Worm (Caenorhabditis elegans) whole organism, L1 larva: ENCODE data around the gene fbxa-141.

Experiments
- C04F5.9 ChIP-seq: sonication (generic microtip); optimal IDR thresholded peaks from 2 replicates; lab custom pipeline; 2016; ENCODE audit warnings: missing genetic modification characterization, missing compliant biosample characterization
- C16A3.4 ChIP-seq: fragments of 150-350 bp; optimal IDR thresholded peaks from 2 replicates; lab custom pipeline; 2014; ENCODE audit warnings: missing biosample characterization, missing genetic modification characterization
- aha-1 ChIP-seq: fragments of 150-350 bp; optimal IDR thresholded peaks from 2 replicates; lab custom pipeline; 2014; ENCODE audit warnings: missing biosample characterization, missing genetic modification characterization
- alr-1 ChIP-seq: fragments of 200-800 bp; sonication (Bioruptor generic); optimal IDR thresholded peaks from 2 replicates; lab custom pipeline; 2018; ENCODE audit warnings: borderline replicate concordance, mild to moderate bottlenecking, missing genetic modification characterization, missing compliant biosample characterization
- blmp-1 ChIP-seq: fragments of 150-350 bp; optimal IDR thresholded peaks from 2 replicates; lab custom pipeline; 2014; ENCODE audit warnings: missing biosample characterization, missing genetic modification characterization
- ceh-82 ChIP-seq, 3 experiments: fragments of 150-350 bp in 1 of 3; sonication (generic microtip) in 2 of 3; optimal IDR thresholded peaks; 2 replicates each; lab custom pipeline; 2014 to 2017; ENCODE audit warnings: missing biosample characterization in 3 of 3, missing genetic modification characterization in 3 of 3
- ces-1 ChIP-seq: fragments of 150-350 bp; optimal IDR thresholded peaks from 2 replicates; lab custom pipeline; 2014; ENCODE audit warnings: missing biosample characterization, missing genetic modification reagents, missing genetic modification characterization
- dpl-1 ChIP-seq, 3 experiments: fragments of 150-350 bp in 2 of 3; sonication (generic microtip) in 1 of 3; optimal IDR thresholded peaks; 2 replicates each; lab custom pipeline; 2014 to 2017; ENCODE audit warnings: missing biosample characterization in 3 of 3, missing genetic modification characterization in 3 of 3, missing genetic modification reagents in 3 of 3
- dsc-1 ChIP-seq: sonication (generic microtip); optimal IDR thresholded peaks from 2 replicates; lab custom pipeline; 2016; ENCODE audit warnings: mild to moderate bottlenecking, missing genetic modification characterization, missing compliant biosample characterization
- efl-1 ChIP-seq, 4 experiments: fragments of 150-350 bp; optimal IDR thresholded peaks in 3 of 4; peaks in 1 of 4; 1 replicate in 1 of 4; 2 replicates in 3 of 4; lab custom pipeline; 2014; ENCODE audit warnings: missing biosample characterization in 2 of 4, missing genetic modification characterization in 2 of 4, missing genetic modification reagents in 2 of 4
- efl-3 ChIP-seq: fragments of 200-800 bp; sonication (Bioruptor generic); optimal IDR thresholded peaks from 2 replicates; lab custom pipeline; 2018; ENCODE audit warnings: mild to moderate bottlenecking, missing genetic modification characterization, missing compliant biosample characterization
- egl-27 ChIP-seq, 2 experiments: fragments of 150-350 bp in 1 of 2; sonication (generic microtip); optimal IDR thresholded peaks; 3 replicates each; lab custom pipeline; 2017 to 2018; ENCODE audit warnings: missing biosample characterization in 2 of 2, missing genetic modification characterization in 2 of 2, missing genetic modification reagents in 2 of 2
- elt-3 ChIP-seq, 6 experiments: fragments of 150-350 bp in 1 of 6; sonication (generic microtip); optimal IDR thresholded peaks; 2 replicates each; lab custom pipeline; 2017 to 2018; ENCODE audit warnings: missing biosample characterization in 6 of 6, missing genetic modification characterization in 6 of 6, inconsistent platforms in 1 of 6
- ets-5 ChIP-seq: fragments of 200-800 bp; sonication (Bioruptor generic); IDR thresholded peaks from 2 replicates; pipeline ENCODE4 v1.3.6; 2022; ENCODE audit warnings: missing genetic modification characterization, missing compliant biosample characterization
- fos-1 ChIP-seq: fragments of 150-350 bp; optimal IDR thresholded peaks from 2 replicates; lab custom pipeline; 2014; ENCODE audit warnings: missing biosample characterization, missing genetic modification characterization
- hpl-2 ChIP-seq: fragments of 150-350 bp; optimal IDR thresholded peaks from 2 replicates; lab custom pipeline; 2014; ENCODE audit warnings: missing biosample characterization, missing genetic modification reagents, missing genetic modification characterization
- irx-1 ChIP-seq: sonication (generic microtip); optimal IDR thresholded peaks from 2 replicates; lab custom pipeline; 2016; ENCODE audit warnings: missing genetic modification characterization, missing compliant biosample characterization
- jun-1 ChIP-seq: fragments of 150-350 bp; optimal IDR thresholded peaks from 2 replicates; lab custom pipeline; 2014; ENCODE audit warnings: missing biosample characterization, missing genetic modification reagents, missing genetic modification characterization
- lin-13 ChIP-seq: fragments of 150-350 bp; optimal IDR thresholded peaks from 2 replicates; lab custom pipeline; 2014; ENCODE audit warnings: missing biosample characterization, missing genetic modification reagents, missing genetic modification characterization
- lin-14 ChIP-seq: fragments of 200-800 bp; sonication (Bioruptor generic); optimal IDR thresholded peaks from 2 replicates; lab custom pipeline; 2018; ENCODE audit warnings: mild to moderate bottlenecking, missing genetic modification characterization, moderate library complexity, missing compliant biosample characterization
- lin-35 ChIP-seq, 2 experiments: fragments of 150-350 bp; optimal IDR thresholded peaks; 2 replicates each; lab custom pipeline; 2014; ENCODE audit warnings: missing biosample characterization in 2 of 2, missing genetic modification characterization in 2 of 2, missing genetic modification reagents in 2 of 2
- lin-39 ChIP-seq: fragments of 150-350 bp; optimal IDR thresholded peaks from 2 replicates; lab custom pipeline; 2014; ENCODE audit warnings: missing biosample characterization, missing genetic modification reagents, missing genetic modification characterization
- lsy-2 ChIP-seq, 2 experiments: fragments of 150-350 bp; optimal IDR thresholded peaks; 2 replicates each; lab custom pipeline; 2014; ENCODE audit warnings: missing biosample characterization in 2 of 2, missing genetic modification characterization in 2 of 2
- mef-2 ChIP-seq: fragments of 150-350 bp; optimal IDR thresholded peaks from 2 replicates; lab custom pipeline; 2014; ENCODE audit warnings: missing biosample characterization, missing genetic modification characterization
- mep-1 ChIP-seq: fragments of 150-350 bp; optimal IDR thresholded peaks from 2 replicates; lab custom pipeline; 2014; ENCODE audit warnings: missing biosample characterization, missing genetic modification characterization
- nhr-11 ChIP-seq: fragments of 150-350 bp; optimal IDR thresholded peaks from 2 replicates; lab custom pipeline; 2014; ENCODE audit warnings: missing biosample characterization, missing genetic modification characterization
- nhr-19 ChIP-seq: fragments of 200-800 bp; sonication (Bioruptor generic); conservative IDR thresholded peaks from 2 replicates; pipeline ENCODE4 v1.3.6; 2022; ENCODE audit warnings: missing genetic modification characterization, missing compliant biosample characterization
- nhr-20 ChIP-seq: sonication (generic microtip); optimal IDR thresholded peaks from 2 replicates; lab custom pipeline; 2016; ENCODE audit warnings: mild to moderate bottlenecking, missing genetic modification characterization, missing compliant biosample characterization
- nhr-237 ChIP-seq: fragments of 150-350 bp; optimal IDR thresholded peaks from 2 replicates; lab custom pipeline; 2014; ENCODE audit warnings: missing biosample characterization, missing genetic modification characterization
- nhr-47 ChIP-seq: sonication (generic microtip); optimal IDR thresholded peaks from 2 replicates; lab custom pipeline; 2016; ENCODE audit warnings: mild to moderate bottlenecking, missing genetic modification characterization, moderate library complexity, missing compliant biosample characterization
- nhr-71 ChIP-seq: sonication (generic microtip); optimal IDR thresholded peaks from 2 replicates; lab custom pipeline; 2016; ENCODE audit warnings: mild to moderate bottlenecking, missing genetic modification characterization, moderate library complexity, missing compliant biosample characterization
- nhr-77 ChIP-seq: fragments of 150-350 bp; optimal IDR thresholded peaks from 2 replicates; lab custom pipeline; 2014; ENCODE audit warnings: missing biosample characterization, missing genetic modification characterization
- nhr-84 ChIP-seq: sonication (generic microtip); optimal IDR thresholded peaks from 2 replicates; lab custom pipeline; 2017; ENCODE audit warnings: missing biosample characterization, missing genetic modification characterization
- nhr-85 ChIP-seq: sonication (generic microtip); peaks from one replicate; lab custom pipeline; 2016; ENCODE audit warnings: missing genetic modification characterization, inconsistent platforms, missing compliant biosample characterization
- nhr-90 ChIP-seq: sonication (generic microtip); optimal IDR thresholded peaks from 2 replicates; lab custom pipeline; 2016; ENCODE audit warnings: mild to moderate bottlenecking, missing genetic modification characterization, missing compliant biosample characterization; ENCODE audit not compliant: poor library complexity
- pax-3 ChIP-seq: fragments of 200-800 bp; sonication (Bioruptor generic); optimal IDR thresholded peaks from 2 replicates; lab custom pipeline; 2018; ENCODE audit warnings: mild to moderate bottlenecking, missing genetic modification characterization, moderate library complexity, missing compliant biosample characterization
- rnt-1 ChIP-seq: sonication (generic microtip); optimal IDR thresholded peaks from 2 replicates; lab custom pipeline; 2016; ENCODE audit warnings: mild to moderate bottlenecking, missing genetic modification characterization, moderate library complexity, missing compliant biosample characterization
- skn-1 ChIP-seq: fragments of 150-350 bp; optimal IDR thresholded peaks from 2 replicates; lab custom pipeline; 2014; ENCODE audit warnings: missing biosample characterization, missing genetic modification characterization
- snpc-4 ChIP-seq: fragments of 150-350 bp; optimal IDR thresholded peaks from 2 replicates; lab custom pipeline; 2014; ENCODE audit warnings: missing biosample characterization, missing genetic modification characterization
- snu-23 ChIP-seq: sonication (generic microtip); optimal IDR thresholded peaks from 2 replicates; lab custom pipeline; 2016; ENCODE audit warnings: missing genetic modification characterization, missing compliant biosample characterization
- sptf-1 ChIP-seq: fragments of 150-350 bp; optimal IDR thresholded peaks from 2 replicates; lab custom pipeline; 2014; ENCODE audit warnings: missing biosample characterization, missing genetic modification characterization
- swsn-7 ChIP-seq: sonication (generic microtip); optimal IDR thresholded peaks from 2 replicates; lab custom pipeline; 2016; ENCODE audit warnings: missing genetic modification characterization, missing compliant biosample characterization
- tbx-2 ChIP-seq: sonication (generic microtip); optimal IDR thresholded peaks from 2 replicates; lab custom pipeline; 2016; ENCODE audit warnings: missing genetic modification characterization, missing compliant biosample characterization
- unc-130 ChIP-seq: fragments of 150-350 bp; optimal IDR thresholded peaks from 2 replicates; lab custom pipeline; 2017; ENCODE audit warnings: missing biosample characterization, missing genetic modification characterization, inconsistent platforms
- vab-15 ChIP-seq: sonication (generic microtip); optimal IDR thresholded peaks from 2 replicates; lab custom pipeline; 2017; ENCODE audit warnings: missing genotype, mild to moderate bottlenecking, missing genetic modification characterization, missing compliant biosample characterization
- xbp-1 ChIP-seq: sonication (generic microtip); optimal IDR thresholded peaks from 2 replicates; lab custom pipeline; 2016; ENCODE audit warnings: missing genetic modification characterization, missing compliant biosample characterization
- zag-1 ChIP-seq: fragments of 150-350 bp; optimal IDR thresholded peaks from 2 replicates; lab custom pipeline; 2014; ENCODE audit warnings: missing biosample characterization, missing genetic modification characterization
- ztf-4 ChIP-seq: fragments of 150-350 bp; optimal IDR thresholded peaks from 2 replicates; lab custom pipeline; 2014; ENCODE audit warnings: missing biosample characterization, missing genetic modification characterization

The fbxa-141 gene

DNA sequence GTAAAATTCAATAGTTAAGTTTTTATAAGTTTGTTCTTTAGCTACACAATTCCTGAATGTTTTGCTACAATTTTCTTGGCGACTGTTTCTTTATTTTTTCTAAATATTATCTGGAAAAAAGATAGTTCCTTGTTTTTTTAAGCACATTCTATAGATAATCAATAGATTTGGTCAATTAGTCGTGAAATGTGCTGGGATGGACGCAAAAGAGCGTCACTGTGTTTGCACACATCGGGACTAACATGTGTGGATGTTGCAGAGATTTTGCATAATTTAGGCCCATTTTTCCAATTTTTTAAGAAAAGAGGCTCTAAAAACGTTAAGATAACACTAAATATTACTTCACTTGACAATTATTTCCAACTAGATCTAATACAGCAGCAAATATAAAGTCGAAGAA is 745 bp upstream of the fbxa-141 start (continued):
- TF ChIP-seq fos-1 (no peak), dpl-1 (GFP tag; optimal IDR thresholded peaks at IDR 0.05; lab: Kevin White, UChicago) (peak in 1 of 3 experiments; percentile 25), snu-23 (GFP tag; lab: Kevin White, UChicago) (peak; percentile 45), swsn-7 (tag; lab: Kevin White, UChicago) (peak; percentile 48), efl-1 (optimal IDR thresholded peaks at IDR 0.05; lab: Kevin White, UChicago) (peak; percentile 17 to 26), efl-1 (GFP tag; optimal IDR thresholded peaks at IDR 0.05 in 1 of 2; lab: Kevin White, UChicago) (peak in 1 of 2 experiments; percentile 91), ces-1 (GFP tag; lab: Kevin White, UChicago) (no peak)

DNA sequence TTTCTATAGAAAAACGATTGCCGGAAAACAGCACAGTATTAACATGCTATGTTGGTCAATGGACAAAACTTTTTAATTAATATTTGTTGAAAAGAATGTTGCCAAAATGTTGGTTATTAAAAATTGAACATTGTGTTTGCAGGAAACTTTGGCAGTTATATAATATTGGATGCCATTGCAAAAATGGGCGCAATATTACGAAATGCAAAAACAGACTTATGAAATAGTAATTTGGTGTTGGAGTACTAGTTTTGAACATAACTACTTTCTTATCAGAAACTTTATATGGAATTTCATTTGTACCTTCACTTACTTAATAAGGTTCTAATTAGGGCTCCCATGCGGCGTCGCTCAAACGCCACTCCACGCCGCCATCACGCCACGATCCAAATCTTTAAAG is 2.4 kb downstream of the fbxa-141 start:
- peak in 1 of 2 experiments; percentile 1 for TF ChIP-seq lsy-2 (tag; optimal IDR thresholded peaks at IDR 0.05; lab: Kevin White, UChicago)
- no peak for TF ChIP-seq nhr-20
- no peak for TF ChIP-seq vab-15 (tag; lab: Kevin White, UChicago)
- TF ChIP-seq skn-1 (tag; lab: Kevin White, UChicago) = peak; percentile 47

DNA sequence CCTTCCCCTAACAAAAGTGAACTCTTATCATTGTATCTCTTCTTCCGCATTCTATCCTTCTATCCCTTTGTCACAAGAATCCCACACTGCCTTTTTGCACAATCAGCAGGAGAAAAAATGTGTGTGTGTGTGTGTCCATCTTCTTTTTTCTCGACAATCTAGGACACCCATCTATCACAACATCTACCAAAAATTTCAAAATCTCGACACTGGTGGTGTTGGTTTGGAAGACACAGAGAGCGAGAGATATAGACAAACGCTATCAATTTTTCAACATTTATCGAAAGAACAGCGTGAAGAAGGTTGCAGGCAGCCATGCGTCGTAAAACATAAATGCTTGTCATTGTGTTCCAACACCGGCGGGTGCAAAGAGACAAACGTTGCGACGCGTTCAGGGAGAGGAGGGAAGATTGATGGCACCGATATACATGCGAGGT is 3.9 kb downstream of the fbxa-141 start:
- TF ChIP-seq xbp-1 (tag; lab: Kevin White, UChicago) = no peak
- TF ChIP-seq egl-27 (tag; optimal IDR thresholded peaks at IDR 0.05; lab: Kevin White, UChicago) = peak in 1 of 2 experiments; percentile 70
- peak; percentile 98 for TF ChIP-seq nhr-85
- TF ChIP-seq nhr-20 = peak; percentile 69
- TF ChIP-seq ztf-4 (tag; lab: Kevin White, UChicago) = no peak
- TF ChIP-seq lsy-2 (tag; optimal IDR thresholded peaks at IDR 0.05; lab: Kevin White, UChicago) = peak; percentile 48 to 54
- no peak for TF ChIP-seq jun-1 (tag; lab: Kevin White, UChicago)
- TF ChIP-seq sptf-1 (tag; lab: Kevin White, UChicago) = no peak
- TF ChIP-seq tbx-2 (tag; lab: Kevin White, UChicago) = peak; percentile 58
- TF ChIP-seq hpl-2 (GFP tag; lab: Kevin White, UChicago) = no peak
- TF ChIP-seq nhr-237 = no peak
- TF ChIP-seq mef-2 = no peak
- TF ChIP-seq snpc-4 (tag; lab: Kevin White, UChicago) = no peak
- TF ChIP-seq nhr-71 (tag; lab: Kevin White, UChicago) = peak; percentile 85
- no peak for TF ChIP-seq zag-1
- TF ChIP-seq ceh-82 (tag; optimal IDR thresholded peaks at IDR 0.05; lab: Kevin White, UChicago) = peak in 2 of 3 experiments; percentile 10 to 21
- TF ChIP-seq nhr-19 (GFP tag; lab: Robert Waterston, UW) = peak; percentile 61
- TF ChIP-seq nhr-84 (tag; lab: Kevin White, UChicago) = no peak
- TF ChIP-seq lin-35 (GFP tag; optimal IDR thresholded peaks at IDR 0.05; lab: Kevin White, UChicago) = peak in 1 of 2 experiments; percentile 36
- peak; percentile 15 for TF ChIP-seq lin-13 (GFP tag; lab: Kevin White, UChicago)
- TF ChIP-seq nhr-90 (tag; lab: Kevin White, UChicago) = peak; percentile 35
- peak in 1 of 3 experiments; percentile 8 for TF ChIP-seq dpl-1 (GFP tag; optimal IDR thresholded peaks at IDR 0.05; lab: Kevin White, UChicago)
- peak; percentile 48 for TF ChIP-seq irx-1 (tag; lab: Kevin White, UChicago)
- peak in 5 of 6 experiments; percentile 61 to 85 (median 73) for TF ChIP-seq elt-3 (tag; optimal IDR thresholded peaks at IDR 0.05; lab: Kevin White, UChicago)
- TF ChIP-seq alr-1 (tag; lab: Kevin White, UChicago) = no peak
- peak; percentile 84 for TF ChIP-seq rnt-1 (tag; lab: Kevin White, UChicago)
- no peak for TF ChIP-seq vab-15 (tag; lab: Kevin White, UChicago)
- TF ChIP-seq mep-1 (tag; lab: Kevin White, UChicago) = peak; percentile 85
- TF ChIP-seq blmp-1 (tag; lab: Kevin White, UChicago) = peak; percentile 85
- TF ChIP-seq pax-3 (tag; lab: Kevin White, UChicago) = no peak
- TF ChIP-seq aha-1 = no peak
- no peak for TF ChIP-seq ets-5
- peak; percentile 94 for TF ChIP-seq lin-14 (GFP tag; lab: Kevin White, UChicago)
- TF ChIP-seq swsn-7 (tag; lab: Kevin White, UChicago) = peak; percentile 12
- TF ChIP-seq C04F5.9 = no peak
- TF ChIP-seq nhr-77 (tag; lab: Kevin White, UChicago) = peak; percentile 13
- no peak for TF ChIP-seq dsc-1
- TF ChIP-seq efl-3 (GFP tag; lab: Kevin White, UChicago) = no peak
- TF ChIP-seq snu-23 (GFP tag; lab: Kevin White, UChicago) = peak; percentile 65
- TF ChIP-seq unc-130 = peak; percentile 33
- TF ChIP-seq C16A3.4 (tag; lab: Kevin White, UChicago) = peak; percentile 19
- TF ChIP-seq nhr-47 = peak; percentile 36
- no peak for TF ChIP-seq nhr-11 (tag; lab: Kevin White, UChicago)
- peak; percentile 77 for TF ChIP-seq lin-39 (tag; lab: Kevin White, UChicago)
